Fruit fly (Drosophila melanogaster): ENCODE data around the gene CG15387.

Gene CG15387

DNA sequence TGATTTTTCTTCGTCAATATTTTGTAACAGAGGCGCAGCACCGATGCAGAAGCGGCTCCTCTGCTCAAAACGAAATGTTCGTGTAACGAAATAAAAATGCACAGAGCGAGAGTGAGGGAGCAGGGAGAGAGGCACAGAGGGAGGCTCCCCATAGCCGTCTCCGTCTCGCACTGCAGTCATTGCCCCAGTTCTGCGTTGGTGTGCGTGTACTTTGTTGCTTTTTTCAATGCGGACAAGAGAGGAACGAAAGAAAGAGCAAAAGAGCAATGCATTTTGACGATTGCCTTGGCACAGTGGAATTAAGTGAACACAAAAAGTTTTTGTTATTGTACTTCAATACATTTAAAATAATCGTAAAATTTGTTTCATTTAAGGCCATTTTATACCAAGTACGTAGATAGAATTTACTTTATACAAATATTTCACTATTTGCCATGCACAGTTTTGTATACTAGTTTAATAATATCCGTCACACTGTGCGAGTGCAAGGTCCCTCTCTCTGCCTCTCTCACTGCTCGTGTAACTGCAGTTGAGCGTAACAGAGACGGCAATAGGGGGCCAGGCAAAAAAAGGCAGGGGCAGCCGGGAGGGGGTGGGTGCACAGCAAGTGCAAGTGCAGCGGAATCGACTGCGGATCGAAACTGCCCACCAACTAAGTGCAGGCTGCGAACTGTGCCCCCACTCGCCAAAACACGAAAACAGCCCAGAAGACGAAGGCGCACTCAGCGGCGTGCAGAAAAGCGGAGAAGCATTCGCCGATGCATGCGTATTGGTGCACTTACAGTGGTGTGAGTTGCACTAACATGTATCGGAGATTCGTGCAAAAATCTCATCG is 23.9 kb downstream of the CG15387 start (continued):
- TF ChIP-seq CG17361 (GFP tag; IDR thresholded peaks at IDR 0.05) (peak; percentile 99), Blimp-1 (GFP tag; optimal IDR thresholded peaks at IDR 0.05) (peak; percentile 99), Max (GFP tag; optimal IDR thresholded peaks at IDR 0.05) (peak; percentile 98), CG10267 (tag; optimal IDR thresholded peaks at IDR 0.05) (peak; percentile 99), sens (GFP tag) (peak; percentile 100), CG32767 (GFP tag; IDR thresholded peaks at IDR 0.05) (peak; percentile 99), CG4730 (GFP tag; IDR thresholded peaks at IDR 0.05) (peak; percentile 98), CG9727 (GFP tag; optimal IDR thresholded peaks at IDR 0.05) (peak; percentile 100), CG12299 (tag; optimal IDR thresholded peaks at IDR 0.05) (peak; percentile 97), CG8388 (GFP tag; optimal IDR thresholded peaks at IDR 0.05) (peak; percentile 100), hb (GFP tag; IDR thresholded peaks at IDR 0.05; ENCODE audit: partially characterized antibody) (peak; percentile 90), oc (tag; optimal IDR thresholded peaks at IDR 0.05) (peak; percentile 100), Neu2 (GFP tag; optimal IDR thresholded peaks at IDR 0.05; ENCODE audit: borderline replicate concordance) (peak; percentile 96), CG33557 (GFP tag; optimal IDR thresholded peaks at IDR 0.05) (peak; percentile 99), Elba2 (GFP tag; optimal IDR thresholded peaks at IDR 0.05) (peak; percentile 97), dm (GFP tag; optimal IDR thresholded peaks at IDR 0.05) (peak; percentile 95), CG18476 (GFP tag; optimal IDR thresholded peaks at IDR 0.05) (peak; percentile 98), CG8290 (GFP tag; optimal IDR thresholded peaks at IDR 0.05) (peak; percentile 99), CG8290 (tag; optimal IDR thresholded peaks at IDR 0.05) (peak; percentile 95 to 98), toy (GFP tag; IDR thresholded peaks at IDR 0.05) (peak; percentile 92), CG30403 (GFP tag; optimal IDR thresholded peaks at IDR 0.05) (peak; percentile 99), HHEX (GFP tag; optimal IDR thresholded peaks at IDR 0.05) (peak; percentile 97), CG15696 (tag; optimal IDR thresholded peaks at IDR 0.05) (peak; percentile 99), Lpt (GFP tag; optimal IDR thresholded peaks at IDR 0.05) (no peak), fu2 (GFP tag; optimal IDR thresholded peaks at IDR 0.05) (peak; percentile 75), ERR (GFP tag; optimal IDR thresholded peaks at IDR 0.05) (peak; percentile 94), Spps (tag; optimal IDR thresholded peaks at IDR 0.05) (peak; percentile 100), Fer2 (tag; optimal IDR thresholded peaks at IDR 0.05) (peak; percentile 72), CG6654 (GFP tag; optimal IDR thresholded peaks at IDR 0.05) (peak; percentile 94), abd-A (tag; optimal IDR thresholded peaks at IDR 0.05) (peak; percentile 51), CG9797 (GFP tag; optimal IDR thresholded peaks at IDR 0.05) (peak; percentile 72), mam (GFP tag; optimal IDR thresholded peaks at IDR 0.05) (peak; percentile 90), dysf (GFP tag; IDR thresholded peaks at IDR 0.05) (peak; percentile 96), CG30020 (tag; optimal IDR thresholded peaks at IDR 0.05) (peak; percentile 91), CG15479 (GFP tag; optimal IDR thresholded peaks at IDR 0.05) (peak; percentile 81), gsb (GFP tag; IDR thresholded peaks at IDR 0.05) (peak; percentile 79), CG8765 (GFP tag; IDR thresholded peaks at IDR 0.05) (peak; percentile 99), CG1024 (GFP tag; IDR thresholded peaks at IDR 0.05) (peak; percentile 98), nerfin-2 (GFP tag; IDR thresholded peaks at IDR 0.05; ENCODE audit: partially characterized antibody) (peak; percentile 83), jumu (GFP tag; optimal IDR thresholded peaks at IDR 0.05) (peak; percentile 98), Rx (GFP tag; IDR thresholded peaks at IDR 0.05) (peak; percentile 98), CG16815 (GFP tag; optimal IDR thresholded peaks at IDR 0.05) (peak; percentile 98), Aef1 (GFP tag; IDR thresholded peaks at IDR 0.05) (peak; percentile 95), Nf-YC (tag; optimal IDR thresholded peaks at IDR 0.05) (peak; percentile 74), Hmr (GFP tag; optimal IDR thresholded peaks at IDR 0.05) (peak; percentile 83), lbe (GFP tag; optimal IDR thresholded peaks at IDR 0.05) (peak; percentile 99), Chrac-16 (GFP tag; optimal IDR thresholded peaks at IDR 0.05) (peak; percentile 99), Scr (GFP tag; IDR thresholded peaks at IDR 0.05; ENCODE audit: partially characterized antibody) (peak; percentile 55; the same call in 1 of the 2 replicates), Oli (tag; optimal IDR thresholded peaks at IDR 0.05) (peak; percentile 99)

All from whole organism, embryonic.